Fruit fly (Drosophila melanogaster) whole organism, wandering third instar larva: ENCODE measurements around the gene CG2021.

Experiments used
- GATAd ChIP-seq: sonication (Bioruptor generic); optimal IDR thresholded peaks from 2 replicates; lab custom pipeline; 2016; ENCODE audit warnings: missing biosample characterization, missing genetic modification characterization
- Vsx2 ChIP-seq: fragments of 200-300, 225-300 bp; sonication (Bioruptor generic); optimal IDR thresholded peaks from 2 replicates; lab custom pipeline; 2018; ENCODE audit warnings: missing biosample characterization, missing genetic modification characterization; ENCODE audit not compliant: partially characterized antibody
- brk ChIP-seq: fragments of 200-800 bp; sonication (Bioruptor generic); optimal IDR thresholded peaks from 2 replicates; lab custom pipeline; 2016; ENCODE audit warnings: missing biosample characterization, mild to moderate bottlenecking, missing genetic modification characterization
- pan ChIP-seq: fragments of >200 bp; optimal IDR thresholded peaks from 2 replicates; lab custom pipeline; 2017
- psq ChIP-seq: fragments of 200-800 bp; sonication (Bioruptor generic); optimal IDR thresholded peaks from 3 replicates; lab custom pipeline; 2017; ENCODE audit warnings: missing biosample characterization, mild to moderate bottlenecking, missing genetic modification characterization, moderate library complexity

DNA sequence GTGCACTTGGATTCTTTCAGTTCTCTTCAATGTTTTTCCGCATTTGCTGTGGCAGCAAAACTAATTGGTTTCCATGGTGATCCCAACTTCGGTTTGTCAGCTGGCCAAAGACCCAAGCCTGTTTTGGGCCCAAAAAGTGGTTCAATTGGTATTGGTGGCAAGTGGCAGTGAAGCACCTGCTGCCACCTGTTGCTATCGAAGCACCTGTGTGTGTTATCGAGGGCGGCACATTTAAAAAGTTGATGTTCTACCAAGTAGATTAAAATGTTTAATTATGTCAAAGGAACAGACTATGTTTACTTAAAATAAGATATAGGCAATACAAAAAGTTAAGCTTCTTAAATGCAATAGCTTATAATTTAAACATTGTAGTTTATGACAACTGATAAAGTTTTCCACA is 41.6 kb downstream of the CG2021 start, which contains the start of gene Oseg4:
- TF ChIP-seq psq (GFP tag; lab: Kevin White, UChicago) (no peak), GATAd (GFP tag; lab: Kevin White, UChicago) (no peak), pan (lab: Kevin White, UChicago) (no peak), brk (GFP tag; lab: Kevin White, UChicago) (no peak), Vsx2 (no peak)
